Fruit fly (Drosophila melanogaster) whole organism, embryonic: ENCODE measurements around the gene CG18858.
A peak's percentile ranks its signal among the peaks of the same experiment; 100 is the strongest.

ENCODE experiments used
- Atf-2 ChIP-seq: fragments of 200-800 bp; sonication (Bioruptor generic); optimal IDR thresholded peaks from 2 replicates; lab custom pipeline; 2016; ENCODE audit warnings: missing biosample characterization, missing genetic modification characterization
- Blimp-1 ChIP-seq: fragments of 200-800 bp; sonication (Bioruptor generic); optimal IDR thresholded peaks from 3 replicates; lab custom pipeline; 2018; ENCODE audit warnings: missing biosample characterization, missing genetic modification characterization, mild to moderate bottlenecking, moderate library complexity, missing genetic modification reagents
- CG10979 ChIP-seq: fragments of 200-800 bp; sonication (Bioruptor generic); optimal IDR thresholded peaks from 2 replicates; lab custom pipeline; 2018; ENCODE audit warnings: missing biosample characterization, mild to moderate bottlenecking, missing genetic modification characterization, moderate library complexity
- CG11504 ChIP-seq: fragments of 200-800 bp; sonication (Bioruptor generic); optimal IDR thresholded peaks from 3 replicates; lab custom pipeline; 2019; ENCODE audit warnings: missing biosample characterization, mild to moderate bottlenecking, missing genetic modification characterization, moderate library complexity
- CG11723 ChIP-seq: fragments of 200-800 bp; sonication (Bioruptor generic); optimal IDR thresholded peaks from 2 replicates; lab custom pipeline; 2017; ENCODE audit warnings: missing biosample characterization, mild to moderate bottlenecking, missing genetic modification characterization
- CG12236 ChIP-seq: fragments of 200-800 bp; sonication (Bioruptor generic); optimal IDR thresholded peaks from 2 replicates; lab custom pipeline; 2016; ENCODE audit warnings: missing biosample characterization, missing genetic modification characterization
- CG17328 ChIP-seq: fragments of 200-800 bp; sonication (Bioruptor generic); IDR thresholded peaks from 2 replicates; pipeline ENCODE4 v1.3.6; 2022; ENCODE audit warnings: missing biosample characterization, missing genetic modification characterization
- CG18476 ChIP-seq: fragments of 200-800 bp; sonication (Bioruptor generic); optimal IDR thresholded peaks from 2 replicates; lab custom pipeline; 2016; ENCODE audit warnings: missing biosample characterization, mild to moderate bottlenecking, missing genetic modification characterization
- CG2875 ChIP-seq: fragments of 200-800 bp; sonication (Bioruptor generic); optimal IDR thresholded peaks from 2 replicates; lab custom pipeline; 2017; ENCODE audit warnings: missing biosample characterization, mild to moderate bottlenecking, missing genetic modification characterization, missing genetic modification reagents
- CG3281 ChIP-seq: fragments of 200-800 bp; sonication (Bioruptor generic); optimal IDR thresholded peaks from 3 replicates; lab custom pipeline; 2017; ENCODE audit warnings: missing biosample characterization, mild to moderate bottlenecking, missing genetic modification characterization
- CG34422 ChIP-seq: fragments of 200-800 bp; sonication (Bioruptor generic); IDR thresholded peaks from 3 replicates; pipeline ENCODE4 v1.3.6; 2022; ENCODE audit warnings: missing biosample characterization, missing genetic modification characterization
- CG3995 ChIP-seq: fragments of 200-800 bp; sonication (Bioruptor generic); optimal IDR thresholded peaks from 3 replicates; lab custom pipeline; 2016; ENCODE audit warnings: missing biosample characterization, missing genetic modification characterization
- CG6683 ChIP-seq: fragments of 200-800 bp; sonication (Bioruptor generic); optimal IDR thresholded peaks from 2 replicates; lab custom pipeline; 2017; ENCODE audit warnings: missing biosample characterization, mild to moderate bottlenecking, missing genetic modification characterization, missing genetic modification reagents
- CG6791 ChIP-seq: fragments of 200-800 bp; sonication (Bioruptor generic); IDR thresholded peaks from 3 replicates; pipeline ENCODE4 v1.3.6; 2022; ENCODE audit warnings: missing biosample characterization, missing genetic modification characterization; ENCODE audit not compliant: partially characterized antibody
- CG6813 ChIP-seq: fragments of 200-800 bp; sonication (Bioruptor generic); optimal IDR thresholded peaks from 2 replicates; lab custom pipeline; 2017; ENCODE audit warnings: missing biosample characterization, missing genetic modification characterization, mild to moderate bottlenecking, moderate library complexity, missing genetic modification reagents
- CG7839 ChIP-seq: fragments of 200-800 bp; sonication (Bioruptor generic); optimal IDR thresholded peaks from 3 replicates; lab custom pipeline; 2018; ENCODE audit warnings: missing biosample characterization, mild to moderate bottlenecking, missing genetic modification characterization, moderate library complexity
- CG7963 ChIP-seq: fragments of 200-800 bp; sonication (Bioruptor generic); IDR thresholded peaks from 3 replicates; pipeline ENCODE4 v1.3.6; 2022; ENCODE audit warnings: missing biosample characterization, missing genetic modification characterization; ENCODE audit not compliant: partially characterized antibody
- CG8089 ChIP-seq: fragments of 200-800 bp; sonication (Bioruptor generic); optimal IDR thresholded peaks from 3 replicates; lab custom pipeline; 2016; ENCODE audit warnings: missing biosample characterization, missing genetic modification characterization
- CG8290 ChIP-seq, 3 experiments: fragments of 200-800 bp; sonication (Bioruptor generic); optimal IDR thresholded peaks; 2 replicates each; lab custom pipeline; 2016 to 2019; ENCODE audit warnings: missing biosample characterization in 3 of 3, missing genetic modification characterization in 3 of 3, mild to moderate bottlenecking in 2 of 3, moderate library complexity in 1 of 3
- CG8944 ChIP-seq: fragments of 200-800 bp; sonication (Bioruptor generic); optimal IDR thresholded peaks from 3 replicates; lab custom pipeline; 2016; ENCODE audit warnings: missing biosample characterization, missing genetic modification characterization
- Dad ChIP-seq: fragments of 200-800 bp; sonication (Bioruptor generic); optimal IDR thresholded peaks from 3 replicates; lab custom pipeline; 2016; ENCODE audit warnings: missing biosample characterization, missing genetic modification characterization
- Dip3 ChIP-seq: fragments of 200-800 bp; sonication (Bioruptor generic); optimal IDR thresholded peaks from 3 replicates; lab custom pipeline; 2016; ENCODE audit warnings: missing biosample characterization, missing genetic modification characterization
- Doc3 ChIP-seq: fragments of 200-800 bp; sonication (Bioruptor generic); IDR thresholded peaks from 3 replicates; pipeline ENCODE4 v1.3.6; 2022; ENCODE audit warnings: missing biosample characterization, missing genetic modification characterization; ENCODE audit not compliant: partially characterized antibody
- Elba2 ChIP-seq: fragments of 200-800 bp; sonication (Bioruptor generic); optimal IDR thresholded peaks from 3 replicates; lab custom pipeline; 2016; ENCODE audit warnings: missing biosample characterization, missing genetic modification characterization
- Fer2 ChIP-seq: fragments of 200-800 bp; sonication (Bioruptor generic); optimal IDR thresholded peaks from 2 replicates; lab custom pipeline; 2018; ENCODE audit warnings: missing biosample characterization, mild to moderate bottlenecking, missing genetic modification characterization, moderate library complexity
- Lpt ChIP-seq: fragments of >200 bp; optimal IDR thresholded peaks from 2 replicates; lab custom pipeline; 2018; ENCODE audit warnings: missing biosample characterization, missing genetic modification characterization
- MTF-1 ChIP-seq: fragments of 200-800 bp; sonication (Bioruptor generic); optimal IDR thresholded peaks from 2 replicates; lab custom pipeline; 2018; ENCODE audit warnings: missing biosample characterization, mild to moderate bottlenecking, missing genetic modification characterization, borderline replicate concordance
- Mad ChIP-seq: fragments of 200-800 bp; sonication (Bioruptor generic); optimal IDR thresholded peaks from 2 replicates; lab custom pipeline; 2016; ENCODE audit warnings: missing biosample characterization, missing genetic modification characterization
- NC2β ChIP-seq: fragments of 200-800 bp; sonication (Bioruptor generic); optimal IDR thresholded peaks from 2 replicates; lab custom pipeline; 2016; ENCODE audit warnings: missing biosample characterization, missing genetic modification characterization
- NK7.1 ChIP-seq: fragments of 200-800 bp; sonication (Bioruptor generic); optimal IDR thresholded peaks from 3 replicates; lab custom pipeline; 2016; ENCODE audit warnings: missing biosample characterization, missing genetic modification characterization
- Oli ChIP-seq: fragments of 200-800 bp; sonication (Bioruptor generic); optimal IDR thresholded peaks from 2 replicates; lab custom pipeline; 2018; ENCODE audit warnings: missing biosample characterization, mild to moderate bottlenecking, missing genetic modification characterization, moderate library complexity
- Sox100B ChIP-seq: fragments of 200-800 bp; sonication (Bioruptor generic); optimal IDR thresholded peaks from 3 replicates; lab custom pipeline; 2018; ENCODE audit warnings: missing biosample characterization, mild to moderate bottlenecking, missing genetic modification characterization
- YL-1 ChIP-seq: fragments of 200-800 bp; sonication (Bioruptor generic); optimal IDR thresholded peaks from 3 replicates; lab custom pipeline; 2017; ENCODE audit warnings: missing biosample characterization, mild to moderate bottlenecking, missing genetic modification characterization
- dysf ChIP-seq: fragments of 200-800 bp; sonication (Bioruptor generic); IDR thresholded peaks from 3 replicates; pipeline ENCODE4 v1.3.6; 2022; ENCODE audit warnings: missing biosample characterization, missing genetic modification characterization
- esg ChIP-seq: fragments of 200-800 bp; sonication (Bioruptor generic); conservative IDR thresholded peaks from 2 replicates; pipeline ENCODE4 v1.3.6; 2022; ENCODE audit warnings: missing biosample characterization, missing genetic modification characterization
- grn ChIP-seq: fragments of 200-800 bp; sonication (Bioruptor generic); optimal IDR thresholded peaks from 3 replicates; lab custom pipeline; 2017; ENCODE audit warnings: missing biosample characterization, missing genetic modification characterization
- gro ChIP-seq: fragments of 200-800 bp; sonication (Bioruptor generic); optimal IDR thresholded peaks from 2 replicates; lab custom pipeline; 2016; ENCODE audit warnings: missing biosample characterization, missing genetic modification characterization
- hkb ChIP-seq, 2 experiments: fragments of 200-800 bp in 1 of 2; fragments of >200 bp in 1 of 2; sonication (Bioruptor generic) in 1 of 2; IDR thresholded peaks in 1 of 2; optimal IDR thresholded peaks in 1 of 2; 2 replicates each; pipeline versions ENCODE4 v1.3.6 to Lab custom; 2017 to 2022; ENCODE audit warnings: missing biosample characterization in 1 of 2, missing genetic modification characterization in 1 of 2
- ind ChIP-seq: fragments of 200-800 bp; sonication (Bioruptor generic); optimal IDR thresholded peaks from 3 replicates; lab custom pipeline; 2016; ENCODE audit warnings: missing biosample characterization, missing genetic modification characterization
- kni ChIP-seq: fragments of 200-800 bp; sonication (Bioruptor generic); optimal IDR thresholded peaks from 3 replicates; lab custom pipeline; 2017; ENCODE audit warnings: mild to moderate bottlenecking, missing biosample characterization, missing genetic modification reagents, missing genetic modification characterization
- lola ChIP-seq, 3 experiments: fragments of >200 bp in 2 of 3; fragments of 200-800 bp in 1 of 3; sonication (Bioruptor generic) in 1 of 3; optimal IDR thresholded peaks; 2 replicates each; lab custom pipeline; 2017 to 2019; ENCODE audit warnings: missing biosample characterization in 3 of 3, missing genetic modification characterization in 3 of 3, mild to moderate bottlenecking in 1 of 3, moderate library complexity in 1 of 3
- phol ChIP-seq: fragments of 200-800 bp; sonication (Bioruptor generic); optimal IDR thresholded peaks from 3 replicates; lab custom pipeline; 2018; ENCODE audit warnings: missing biosample characterization, mild to moderate bottlenecking, missing genetic modification characterization, moderate library complexity
- row ChIP-seq: fragments of 200-800 bp; sonication (Bioruptor generic); IDR thresholded peaks from 3 replicates; pipeline ENCODE4 v1.3.6; 2022; ENCODE audit warnings: missing biosample characterization, missing genetic modification characterization
- sc ChIP-seq, 3 experiments: fragments of >200 bp in 2 of 3; fragments of 200-800 bp in 1 of 3; sonication (Bioruptor generic) in 1 of 3; optimal IDR thresholded peaks; 2 replicates in 2 of 3; 3 replicates in 1 of 3; lab custom pipeline; 2017; ENCODE audit warnings: mild to moderate bottlenecking in 1 of 3, missing biosample characterization in 1 of 3, missing genetic modification characterization in 1 of 3, missing genetic modification reagents in 1 of 3
- schlank ChIP-seq: fragments of 200-800 bp; sonication (Bioruptor generic); optimal IDR thresholded peaks from 2 replicates; lab custom pipeline; 2018; ENCODE audit warnings: missing biosample characterization, mild to moderate bottlenecking, missing genetic modification characterization
- scrt ChIP-seq: fragments of 200-800 bp; sonication (Bioruptor generic); optimal IDR thresholded peaks from 2 replicates; lab custom pipeline; 2018; ENCODE audit warnings: missing biosample characterization, mild to moderate bottlenecking, missing genetic modification characterization, moderate library complexity
- tin ChIP-seq: fragments of 200-800 bp; sonication (Bioruptor generic); optimal IDR thresholded peaks from 3 replicates; lab custom pipeline; 2016; ENCODE audit warnings: missing biosample characterization, missing genetic modification characterization
- unc-4 ChIP-seq: fragments of 200-800 bp; sonication (Bioruptor generic); IDR thresholded peaks from 2 replicates; pipeline ENCODE4 v1.3.6; 2022; ENCODE audit warnings: missing biosample characterization, missing genetic modification characterization; ENCODE audit not compliant: partially characterized antibody
- vvl ChIP-seq: fragments of 200-800 bp; sonication (Bioruptor generic); IDR thresholded peaks from 2 replicates; pipeline ENCODE4 v1.3.6; 2022; ENCODE audit warnings: missing biosample characterization, missing genetic modification characterization

The CG18858 gene

DNA sequence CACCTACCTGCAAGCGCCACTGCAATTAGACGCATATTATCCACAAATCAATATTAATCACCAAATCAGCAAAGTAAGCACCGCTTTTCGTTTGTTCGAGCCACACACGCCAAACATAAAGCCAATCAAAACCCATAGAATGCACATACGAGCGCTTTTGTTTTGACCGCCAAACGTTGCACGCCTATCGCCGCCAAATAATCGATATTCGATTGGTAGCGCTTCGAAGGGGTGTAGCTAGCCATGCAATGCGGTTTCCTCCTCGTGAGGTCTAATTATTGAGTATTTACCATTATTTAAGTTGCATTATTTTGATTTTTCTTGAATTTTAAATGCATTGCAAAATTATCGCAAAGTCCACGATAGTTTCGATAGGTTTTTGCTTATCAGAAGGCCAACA is 31.5 kb downstream of the CG18858 start (continued):
- TF ChIP-seq Blimp-1 (GFP tag; lab: Kevin White, UChicago) (no peak), unc-4 (GFP tag; lab: Robert Waterston, UW) (peak; percentile 59), row (GFP tag; lab: Robert Waterston, UW) (no peak), CG8089 (no peak), CG3995 (no peak), hkb (optimal IDR thresholded peaks at IDR 0.05; lab: Kevin White, UChicago) (no peak), hkb (GFP tag; IDR thresholded peaks at IDR 0.05; lab: Robert Waterston, UW) (no peak), CG6813 (GFP tag; lab: Kevin White, UChicago) (no peak), kni (GFP tag; lab: Kevin White, UChicago) (no peak), CG11723 (no peak), CG8290 (GFP tag; optimal IDR thresholded peaks at IDR 0.05; lab: Kevin White, UChicago) (peak; percentile 43), CG8290 (tag; optimal IDR thresholded peaks at IDR 0.05; lab: Kevin White, UChicago) (no peak), Fer2 (no peak), CG10979 (tag; lab: Kevin White, UChicago) (no peak), Dip3 (GFP tag; lab: Kevin White, UChicago) (no peak), sc (optimal IDR thresholded peaks at IDR 0.05; lab: Kevin White, UChicago) (no peak), sc (GFP tag; optimal IDR thresholded peaks at IDR 0.05; lab: Kevin White, UChicago) (no peak), ind (no peak), YL-1 (GFP tag; lab: Kevin White, UChicago) (no peak), CG17328 (GFP tag; lab: Robert Waterston, UW) (no peak), CG11504 (tag; lab: Kevin White, UChicago) (no peak), NC2β (no peak), Lpt (GFP tag; lab: Kevin White, UChicago) (no peak), lola (GFP tag; optimal IDR thresholded peaks at IDR 0.05; lab: Kevin White, UChicago) (no peak), grn (GFP tag; lab: Kevin White, UChicago) (no peak), CG3281 (no peak), CG34422 (no peak), CG6683 (GFP tag; lab: Kevin White, UChicago) (no peak), vvl (GFP tag; lab: Robert Waterston, UW) (no peak), Dad (GFP tag; lab: Kevin White, UChicago) (no peak), Atf-2 (GFP tag; lab: Kevin White, UChicago) (no peak), schlank (no peak), gro (GFP tag; lab: Kevin White, UChicago) (no peak), scrt (GFP tag; lab: Kevin White, UChicago) (no peak), Elba2 (GFP tag; lab: Kevin White, UChicago) (no peak), CG6791 (GFP tag; lab: Robert Waterston, UW) (peak; percentile 79), Doc3 (GFP tag; lab: Robert Waterston, UW) (peak; percentile 82), CG18476 (GFP tag; lab: Kevin White, UChicago) (no peak), CG2875 (GFP tag; lab: Kevin White, UChicago) (no peak), CG7839 (no peak), phol (tag; lab: Kevin White, UChicago) (no peak), CG12236 (GFP tag; lab: Kevin White, UChicago) (no peak), CG7963 (GFP tag; lab: Robert Waterston, UW) (peak; percentile 63; the same call in 1 of the 3 replicates), Oli (tag; lab: Kevin White, UChicago) (no peak), Sox100B (no peak), CG8944 (GFP tag; lab: Kevin White, UChicago) (no peak), esg (GFP tag; lab: Robert Waterston, UW) (no peak), Mad (no peak), dysf (GFP tag; lab: Robert Waterston, UW) (no peak), MTF-1 (GFP tag; lab: Kevin White, UChicago) (no peak), tin (no peak), NK7.1 (no peak)
